Worm (Caenorhabditis elegans): ENCODE measurements around the gene flp-1.

The flp-1 gene

ce11 chrIV:9100835-9101234 is 43.7 kb upstream of the flp-1 start:
- TF ChIP-seq F10E7.11 (tag; optimal IDR thresholded peaks at IDR 0.05), result no peak
- no peak for TF ChIP-seq efl-1 (GFP tag; optimal IDR thresholded peaks at IDR 0.05)
- no peak for TF ChIP-seq hsf-1 (GFP tag; IDR thresholded peaks at IDR 0.05)
- TF ChIP-seq lsl-1 (GFP tag; optimal IDR thresholded peaks at IDR 0.05), result no peak
- TF ChIP-seq hlh-12 (tag; optimal IDR thresholded peaks at IDR 0.05), result no peak
- no peak for TF ChIP-seq somi-1 (GFP tag; optimal IDR thresholded peaks at IDR 0.05)
- TF ChIP-seq ztf-18 (tag; optimal IDR thresholded peaks at IDR 0.05), result no peak
- TF ChIP-seq xnd-1 (tag; optimal IDR thresholded peaks at IDR 0.05), result no peak
- no peak for TF ChIP-seq D2030.7 (GFP tag; IDR thresholded peaks at IDR 0.05)
- no peak for TF ChIP-seq ztf-6 (GFP tag; IDR thresholded peaks at IDR 0.05)
- no peak for TF ChIP-seq Y53F4B.3 (GFP tag; IDR thresholded peaks at IDR 0.05)
- TF ChIP-seq unc-130 (GFP tag; optimal IDR thresholded peaks at IDR 0.05), result no peak
- TF ChIP-seq sea-2 (GFP tag; IDR thresholded peaks at IDR 0.05), result no peak
- no peak for TF ChIP-seq nhr-90 (tag; optimal IDR thresholded peaks at IDR 0.05)
- no peak for TF ChIP-seq zim-3 (tag; optimal IDR thresholded peaks at IDR 0.05)
- TF ChIP-seq nfya-1 (tag; optimal IDR thresholded peaks at IDR 0.05; ENCODE audit: borderline replicate concordance, insufficient read depth), result no peak
- TF ChIP-seq hmg-1.2 (GFP tag; IDR thresholded peaks at IDR 0.05), result no peak

DNA sequence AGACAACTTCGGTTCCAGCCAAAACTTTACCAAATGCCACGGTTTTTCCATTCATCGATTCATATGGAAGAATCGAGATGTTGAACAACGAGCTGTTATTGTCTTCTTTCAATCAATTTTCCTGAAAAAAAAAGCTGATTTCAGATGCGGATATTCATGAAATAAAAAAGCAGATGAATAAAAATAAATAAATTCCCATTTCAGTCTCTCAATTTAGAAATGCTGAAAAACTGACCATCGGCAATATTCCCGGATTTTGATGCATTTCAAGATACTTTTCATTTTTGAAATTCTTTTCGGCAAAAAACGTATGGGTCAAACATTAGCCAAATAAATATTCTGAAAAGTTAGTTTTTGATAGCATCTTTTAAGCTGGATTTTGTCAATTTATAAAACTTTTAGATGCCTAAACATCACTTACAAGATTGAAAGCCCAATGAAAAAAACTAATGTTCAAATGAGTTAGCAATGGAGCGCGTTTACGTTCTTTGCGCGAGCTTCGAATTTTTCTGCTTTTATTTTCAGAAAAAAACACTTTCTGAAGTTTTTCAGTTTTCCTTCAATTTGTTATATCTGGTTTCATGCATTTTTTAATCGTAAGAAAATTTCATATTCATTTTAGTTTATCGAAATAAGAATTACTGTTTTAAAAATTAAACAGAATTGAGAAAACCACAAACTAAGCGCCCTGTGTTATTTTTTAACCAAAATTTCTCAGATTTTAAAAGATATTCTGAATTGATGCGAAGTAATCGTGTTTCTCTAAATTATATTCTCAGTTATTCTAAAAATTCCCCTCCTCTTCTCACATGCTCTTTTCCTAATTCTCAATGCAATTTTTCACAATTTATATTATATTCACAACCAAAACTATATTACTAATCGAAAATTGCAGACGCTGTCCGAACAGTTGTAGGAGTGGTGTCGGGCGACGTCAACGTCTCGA is 40.2 kb upstream of the flp-1 start, which contains the start of the genes C01F6.14 and fem-3:
TSS of gene C01F6.14 (minus strand) at position 51 of the 946 bp plus-strand sequence.
TSS of gene fem-3 (plus strand) at position 896 of the 946 bp plus-strand sequence.
- TF ChIP-seq B0019.2 (GFP tag; conservative IDR thresholded peaks at IDR 0.05), result no peak
- TF ChIP-seq lag-1 (GFP tag; IDR thresholded peaks at IDR 0.05), result no peak
- no peak for TF ChIP-seq ztf-26 (tag; optimal IDR thresholded peaks at IDR 0.05)
- no peak for TF ChIP-seq lin-40 (tag; optimal IDR thresholded peaks at IDR 0.05)
- no peak for TF ChIP-seq nhr-27 (tag; optimal IDR thresholded peaks at IDR 0.05)
- TF ChIP-seq aptf-2 (GFP tag; conservative IDR thresholded peaks at IDR 0.05), result no peak
- TF ChIP-seq gei-17 (GFP tag; optimal IDR thresholded peaks at IDR 0.05), result no peak
- TF ChIP-seq F57C9.4 (tag; optimal IDR thresholded peaks at IDR 0.05), result no peak
- no peak for TF ChIP-seq mxl-1 (tag; optimal IDR thresholded peaks at IDR 0.05)
- no peak for TF ChIP-seq snpc-1.1 (tag; optimal IDR thresholded peaks at IDR 0.05; ENCODE audit: insufficient read depth)
- no peak for TF ChIP-seq Y53G8AR.9 (GFP tag; conservative IDR thresholded peaks at IDR 0.05)
- no peak for TF ChIP-seq xnd-1 (tag; optimal IDR thresholded peaks at IDR 0.05)
- TF ChIP-seq F57A8.1 (GFP tag; optimal IDR thresholded peaks at IDR 0.05), result no peak
- TF ChIP-seq F23B12.7 (tag; optimal IDR thresholded peaks at IDR 0.05; ENCODE audit: insufficient read depth), result no peak

DNA sequence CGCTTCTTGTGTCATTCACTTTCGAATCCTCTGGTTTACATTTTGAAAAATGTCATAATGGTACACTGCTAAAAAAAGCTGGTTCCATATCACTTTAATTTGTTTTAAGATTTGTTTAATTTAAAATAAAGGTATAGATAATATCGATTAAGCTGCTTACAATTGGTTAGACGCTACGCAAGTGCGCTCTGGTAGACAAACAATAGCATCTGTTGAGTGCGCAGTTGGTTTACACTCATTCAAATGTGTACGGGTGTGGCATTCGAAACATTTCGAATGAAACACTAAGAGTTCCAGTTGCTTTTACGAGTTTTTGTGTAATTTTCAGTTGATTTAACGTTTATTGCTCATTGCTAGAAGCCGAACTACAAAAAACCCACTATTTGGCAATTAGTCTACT is 37.0 kb upstream of the flp-1 start:
- TF ChIP-seq K12H6.12 (tag; optimal IDR thresholded peaks at IDR 0.05) (no peak), madf-3 (GFP tag; IDR thresholded peaks at IDR 0.05) (no peak), ceh-58 (GFP tag; IDR thresholded peaks at IDR 0.05) (no peak), F10E7.11 (tag; optimal IDR thresholded peaks at IDR 0.05) (no peak), lin-26 (GFP tag; IDR thresholded peaks at IDR 0.05) (no peak), snpc-4 (GFP tag; optimal IDR thresholded peaks at IDR 0.05) (no peak), snpc-4 (tag; optimal IDR thresholded peaks at IDR 0.05) (peak in 1 of 4 experiments; percentile 18), T26A5.8 (tag; optimal IDR thresholded peaks at IDR 0.05) (no peak), snpc-3.4 (tag; optimal IDR thresholded peaks at IDR 0.05) (peak; percentile 4), nhr-80 (tag; optimal IDR thresholded peaks at IDR 0.05) (peak; percentile 15), attf-5 (GFP tag; optimal IDR thresholded peaks at IDR 0.05) (peak; percentile 43)
